Worm (Caenorhabditis elegans) whole organism, L1 larva: ENCODE results near the gene F43G6.16.

ENCODE experiments used
- C16A3.4 ChIP-seq: fragments of 150-350 bp; optimal IDR thresholded peaks from 2 replicates; lab custom pipeline; 2014; ENCODE audit warnings: missing biosample characterization, missing genetic modification characterization
- F16B12.6 ChIP-seq: fragments of 150-350 bp; optimal IDR thresholded peaks from 2 replicates; lab custom pipeline; 2014; ENCODE audit warnings: missing biosample characterization, missing genetic modification characterization
- alr-1 ChIP-seq: fragments of 200-800 bp; sonication (Bioruptor generic); optimal IDR thresholded peaks from 2 replicates; lab custom pipeline; 2018; ENCODE audit warnings: borderline replicate concordance, mild to moderate bottlenecking, missing genetic modification characterization, missing compliant biosample characterization
- ama-1 ChIP-seq: fragments of 150-350 bp; optimal IDR thresholded peaks from 2 replicates; lab custom pipeline; 2014
- blmp-1 ChIP-seq: fragments of 150-350 bp; optimal IDR thresholded peaks from 2 replicates; lab custom pipeline; 2014; ENCODE audit warnings: missing biosample characterization, missing genetic modification characterization
- ceh-63 ChIP-seq: fragments of 200-800 bp; sonication (Bioruptor generic); optimal IDR thresholded peaks from 2 replicates; lab custom pipeline; 2018; ENCODE audit warnings: mild to moderate bottlenecking, missing genetic modification characterization, missing compliant biosample characterization
- ceh-8 ChIP-seq: fragments of 200-800 bp; sonication (Bioruptor generic); optimal IDR thresholded peaks from 2 replicates; lab custom pipeline; 2018; ENCODE audit warnings: mild to moderate bottlenecking, missing genetic modification characterization, moderate library complexity, missing compliant biosample characterization
- ces-1 ChIP-seq: fragments of 150-350 bp; optimal IDR thresholded peaks from 2 replicates; lab custom pipeline; 2014; ENCODE audit warnings: missing biosample characterization, missing genetic modification reagents, missing genetic modification characterization
- dpl-1 ChIP-seq, 3 experiments: fragments of 150-350 bp in 2 of 3; sonication (generic microtip) in 1 of 3; optimal IDR thresholded peaks; 2 replicates each; lab custom pipeline; 2014 to 2017; ENCODE audit warnings: missing biosample characterization in 3 of 3, missing genetic modification characterization in 3 of 3, missing genetic modification reagents in 3 of 3
- efl-1 ChIP-seq, 4 experiments: fragments of 150-350 bp; optimal IDR thresholded peaks in 3 of 4; peaks in 1 of 4; 1 replicate in 1 of 4; 2 replicates in 3 of 4; lab custom pipeline; 2014; ENCODE audit warnings: missing biosample characterization in 2 of 4, missing genetic modification characterization in 2 of 4, missing genetic modification reagents in 2 of 4
- elt-2 ChIP-seq: sonication (generic microtip); optimal IDR thresholded peaks from 2 replicates; lab custom pipeline; 2016; ENCODE audit warnings: missing genetic modification characterization, mild to moderate bottlenecking, inconsistent platforms, missing compliant biosample characterization, missing genetic modification reagents
- elt-3 ChIP-seq, 6 experiments: fragments of 150-350 bp in 1 of 6; sonication (generic microtip); optimal IDR thresholded peaks; 2 replicates each; lab custom pipeline; 2017 to 2018; ENCODE audit warnings: missing biosample characterization in 6 of 6, missing genetic modification characterization in 6 of 6, inconsistent platforms in 1 of 6
- ets-5 ChIP-seq: fragments of 200-800 bp; sonication (Bioruptor generic); IDR thresholded peaks from 2 replicates; pipeline ENCODE4 v1.3.6; 2022; ENCODE audit warnings: missing genetic modification characterization, missing compliant biosample characterization
- fkh-8 ChIP-seq: sonication (generic microtip); optimal IDR thresholded peaks from 2 replicates; lab custom pipeline; 2016; ENCODE audit warnings: mild to moderate bottlenecking, missing genetic modification characterization, missing compliant biosample characterization
- grh-1 ChIP-seq: fragments of 200-800 bp; sonication (Bioruptor generic); IDR thresholded peaks from 2 replicates; pipeline ENCODE4 v1.3.6; 2022; ENCODE audit warnings: missing genetic modification reagents, missing genetic modification characterization, missing compliant biosample characterization
- hlh-17 ChIP-seq: fragments of 200-800 bp; sonication (Bioruptor generic); optimal IDR thresholded peaks from 2 replicates; lab custom pipeline; 2018; ENCODE audit warnings: missing genetic modification characterization, mild to moderate bottlenecking, missing compliant biosample characterization, moderate library complexity, borderline replicate concordance
- hpl-2 ChIP-seq: fragments of 150-350 bp; optimal IDR thresholded peaks from 2 replicates; lab custom pipeline; 2014; ENCODE audit warnings: missing biosample characterization, missing genetic modification reagents, missing genetic modification characterization
- isw-1 ChIP-seq: fragments of 200-800 bp; sonication (Bioruptor generic); IDR thresholded peaks from 2 replicates; pipeline ENCODE4 v1.3.6; 2022; ENCODE audit warnings: missing genetic modification characterization, missing compliant biosample characterization
- jun-1 ChIP-seq: fragments of 150-350 bp; optimal IDR thresholded peaks from 2 replicates; lab custom pipeline; 2014; ENCODE audit warnings: missing biosample characterization, missing genetic modification reagents, missing genetic modification characterization
- lin-13 ChIP-seq: fragments of 150-350 bp; optimal IDR thresholded peaks from 2 replicates; lab custom pipeline; 2014; ENCODE audit warnings: missing biosample characterization, missing genetic modification reagents, missing genetic modification characterization
- lin-14 ChIP-seq: fragments of 200-800 bp; sonication (Bioruptor generic); optimal IDR thresholded peaks from 2 replicates; lab custom pipeline; 2018; ENCODE audit warnings: mild to moderate bottlenecking, missing genetic modification characterization, moderate library complexity, missing compliant biosample characterization
- lin-15B ChIP-seq: fragments of 150-350 bp; sonication (generic microtip); optimal IDR thresholded peaks from 3 replicates; lab custom pipeline; 2014; ENCODE audit warnings: missing biosample characterization, missing genetic modification characterization
- lir-3 ChIP-seq: sonication (generic microtip); optimal IDR thresholded peaks from 2 replicates; lab custom pipeline; 2016; ENCODE audit warnings: mild to moderate bottlenecking, missing genetic modification characterization, moderate library complexity, missing compliant biosample characterization; ENCODE audit not compliant: poor library complexity
- lsy-2 ChIP-seq, 2 experiments: fragments of 150-350 bp; optimal IDR thresholded peaks; 2 replicates each; lab custom pipeline; 2014; ENCODE audit warnings: missing biosample characterization in 2 of 2, missing genetic modification characterization in 2 of 2
- mab-9 ChIP-seq: fragments of 200-800 bp; sonication (Bioruptor generic); IDR thresholded peaks from 2 replicates; pipeline ENCODE4 v1.3.6; 2022; ENCODE audit warnings: missing genetic modification reagents, missing genetic modification characterization, missing compliant biosample characterization
- mdl-1 ChIP-seq, 2 experiments: fragments of 150-350 bp; optimal IDR thresholded peaks; 2 replicates each; lab custom pipeline; 2014 to 2017; ENCODE audit warnings: missing biosample characterization in 2 of 2, missing genetic modification characterization in 2 of 2, inconsistent platforms in 1 of 2
- mep-1 ChIP-seq: fragments of 150-350 bp; optimal IDR thresholded peaks from 2 replicates; lab custom pipeline; 2014; ENCODE audit warnings: missing biosample characterization, missing genetic modification characterization
- nhr-11 ChIP-seq: fragments of 150-350 bp; optimal IDR thresholded peaks from 2 replicates; lab custom pipeline; 2014; ENCODE audit warnings: missing biosample characterization, missing genetic modification characterization
- nhr-20 ChIP-seq: sonication (generic microtip); optimal IDR thresholded peaks from 2 replicates; lab custom pipeline; 2016; ENCODE audit warnings: mild to moderate bottlenecking, missing genetic modification characterization, missing compliant biosample characterization
- nhr-47 ChIP-seq: sonication (generic microtip); optimal IDR thresholded peaks from 2 replicates; lab custom pipeline; 2016; ENCODE audit warnings: mild to moderate bottlenecking, missing genetic modification characterization, moderate library complexity, missing compliant biosample characterization
- nhr-84 ChIP-seq: sonication (generic microtip); optimal IDR thresholded peaks from 2 replicates; lab custom pipeline; 2017; ENCODE audit warnings: missing biosample characterization, missing genetic modification characterization
- pax-3 ChIP-seq: fragments of 200-800 bp; sonication (Bioruptor generic); optimal IDR thresholded peaks from 2 replicates; lab custom pipeline; 2018; ENCODE audit warnings: mild to moderate bottlenecking, missing genetic modification characterization, moderate library complexity, missing compliant biosample characterization
- pqm-1 ChIP-seq: sonication (generic microtip); optimal IDR thresholded peaks from 3 replicates; lab custom pipeline; 2017; ENCODE audit warnings: missing biosample characterization, missing genetic modification characterization
- skn-1 ChIP-seq: fragments of 150-350 bp; optimal IDR thresholded peaks from 2 replicates; lab custom pipeline; 2014; ENCODE audit warnings: missing biosample characterization, missing genetic modification characterization
- snu-23 ChIP-seq: sonication (generic microtip); optimal IDR thresholded peaks from 2 replicates; lab custom pipeline; 2016; ENCODE audit warnings: missing genetic modification characterization, missing compliant biosample characterization
- sox-4 ChIP-seq: sonication (generic microtip); optimal IDR thresholded peaks from 2 replicates; lab custom pipeline; 2016; ENCODE audit warnings: missing genetic modification characterization, missing compliant biosample characterization
- sptf-1 ChIP-seq: fragments of 150-350 bp; optimal IDR thresholded peaks from 2 replicates; lab custom pipeline; 2014; ENCODE audit warnings: missing biosample characterization, missing genetic modification characterization
- swsn-7 ChIP-seq: sonication (generic microtip); optimal IDR thresholded peaks from 2 replicates; lab custom pipeline; 2016; ENCODE audit warnings: missing genetic modification characterization, missing compliant biosample characterization
- tlp-1 ChIP-seq: fragments of 150-350 bp; optimal IDR thresholded peaks from 2 replicates; lab custom pipeline; 2014; ENCODE audit warnings: missing biosample characterization, missing genetic modification characterization
- unc-130 ChIP-seq: fragments of 150-350 bp; optimal IDR thresholded peaks from 2 replicates; lab custom pipeline; 2017; ENCODE audit warnings: missing biosample characterization, missing genetic modification characterization, inconsistent platforms
- unc-98 ChIP-seq: fragments of 200-800 bp; sonication (Bioruptor generic); IDR thresholded peaks from 2 replicates; pipeline ENCODE4 v1.3.6; 2022; ENCODE audit warnings: missing genetic modification characterization, missing compliant biosample characterization
- xbp-1 ChIP-seq: sonication (generic microtip); optimal IDR thresholded peaks from 2 replicates; lab custom pipeline; 2016; ENCODE audit warnings: missing genetic modification characterization, missing compliant biosample characterization
- zag-1 ChIP-seq: fragments of 150-350 bp; optimal IDR thresholded peaks from 2 replicates; lab custom pipeline; 2014; ENCODE audit warnings: missing biosample characterization, missing genetic modification characterization
- zip-4 ChIP-seq: fragments of 200-800 bp; sonication (Bioruptor generic); optimal IDR thresholded peaks from 2 replicates; lab custom pipeline; 2018; ENCODE audit warnings: mild to moderate bottlenecking, missing genetic modification characterization, moderate library complexity, missing compliant biosample characterization
- ztf-4 ChIP-seq: fragments of 150-350 bp; optimal IDR thresholded peaks from 2 replicates; lab custom pipeline; 2014; ENCODE audit warnings: missing biosample characterization, missing genetic modification characterization

F43G6.16 gene

DNA sequence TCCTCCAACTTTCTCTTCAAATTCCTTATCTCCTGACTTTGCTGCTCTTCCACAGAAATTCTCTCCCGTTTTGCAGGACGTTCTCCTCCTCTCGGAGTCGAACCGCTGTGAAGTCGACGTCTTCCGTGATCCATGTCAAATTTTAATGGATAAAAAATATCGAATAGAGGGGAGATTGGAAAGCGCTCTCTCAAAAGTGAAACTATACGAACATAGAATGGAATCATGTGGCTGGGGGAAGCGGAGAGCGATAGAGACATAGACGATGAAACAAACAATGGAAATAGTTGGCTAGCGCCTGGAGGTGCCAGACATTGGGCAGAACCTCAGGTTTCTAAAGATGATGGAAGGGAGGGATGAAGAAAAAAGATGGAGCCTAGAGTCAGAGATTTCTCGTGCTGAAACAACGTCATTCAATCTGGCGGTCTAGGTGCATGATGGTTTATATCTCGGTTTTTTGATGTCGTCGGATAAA lies 31.5 kb upstream of the F43G6.16 start, which contains the start of gene F43G6.8 (continued):
- TF ChIP-seq efl-1 (optimal IDR thresholded peaks at IDR 0.05; lab: Kevin White, UChicago) (peak; percentile 53 to 64), efl-1 (GFP tag; optimal IDR thresholded peaks at IDR 0.05 in 1 of 2; lab: Kevin White, UChicago) (peak; percentile 27 to 92), lsy-2 (tag; optimal IDR thresholded peaks at IDR 0.05; lab: Kevin White, UChicago) (peak; percentile 42 to 72), nhr-47 (tag; lab: Kevin White, UChicago) (peak; percentile 47), lin-13 (peak; percentile 21), isw-1 (GFP tag; lab: Robert Waterston, UW) (0 out of 2 replicates have a peak, but pooled peaks have one; percentile 19), ztf-4 (tag; lab: Kevin White, UChicago) (peak; percentile 2), ceh-63 (GFP tag; lab: Kevin White, UChicago) (no peak), unc-98 (GFP tag; lab: Robert Waterston, UW) (no peak), elt-3 (tag; optimal IDR thresholded peaks at IDR 0.05; lab: Kevin White, UChicago) (peak in 1 of 6 experiments; percentile 30), F16B12.6 (tag; lab: Kevin White, UChicago) (no peak), mab-9 (0 out of 2 replicates have a peak, but pooled peaks have one; percentile 33), hpl-2 (no peak), nhr-11 (tag; lab: Kevin White, UChicago) (peak; percentile 55), dpl-1 (GFP tag; optimal IDR thresholded peaks at IDR 0.05; lab: Kevin White, UChicago) (peak; percentile 12 to 45 (median 35)), swsn-7 (tag; lab: Kevin White, UChicago) (peak; percentile 35), lin-14 (GFP tag; lab: Kevin White, UChicago) (peak; percentile 76), fkh-8 (tag; lab: Kevin White, UChicago) (peak; percentile 75), ama-1 (lab: Kevin White, UChicago) (peak; percentile 52), zag-1 (tag; lab: Kevin White, UChicago) (no peak), alr-1 (tag; lab: Kevin White, UChicago) (no peak), jun-1 (tag; lab: Kevin White, UChicago) (peak; percentile 12), blmp-1 (tag; lab: Kevin White, UChicago) (peak; percentile 97), unc-130 (tag; lab: Kevin White, UChicago) (peak; percentile 58), nhr-20 (peak; percentile 59), skn-1 (tag; lab: Kevin White, UChicago) (peak; percentile 21), sptf-1 (tag; lab: Kevin White, UChicago) (no peak), snu-23 (peak; percentile 62), ets-5 (GFP tag; lab: Robert Waterston, UW) (no peak), xbp-1 (peak; percentile 18), hlh-17 (GFP tag; lab: Kevin White, UChicago) (no peak), pqm-1 (no peak), grh-1 (GFP tag; lab: Robert Waterston, UW) (no peak), sox-4 (no peak), lin-15B (no peak), pax-3 (tag; lab: Kevin White, UChicago) (no peak), mdl-1 (tag; optimal IDR thresholded peaks at IDR 0.05; lab: Kevin White, UChicago) (peak in 1 of 2 experiments; percentile 76), elt-2 (tag; lab: Kevin White, UChicago) (no peak), C16A3.4 (tag; lab: Kevin White, UChicago) (peak; percentile 37)
- TF ChIP-seq, all 84 proteins: peak for 31

DNA sequence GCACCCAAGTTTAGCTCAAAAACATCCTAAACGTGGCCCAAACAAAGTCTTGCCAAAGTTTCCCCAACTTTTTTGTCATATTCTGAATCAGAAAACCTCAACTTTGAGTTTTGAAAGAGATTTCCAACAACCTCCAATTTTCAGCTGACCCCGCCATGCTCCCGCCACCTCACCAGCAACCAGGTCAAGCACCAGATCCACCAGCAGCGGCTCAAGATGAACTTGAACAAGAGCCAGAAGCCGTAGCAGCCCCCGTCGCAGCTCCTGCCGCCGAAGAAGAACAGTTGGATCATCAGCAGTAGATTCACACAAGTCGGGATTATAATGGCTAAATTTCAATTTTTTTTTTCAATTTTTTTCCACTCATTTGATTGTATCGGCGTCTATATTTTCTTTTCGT lies 28.8 kb upstream of the F43G6.16 start:
- TF ChIP-seq ceh-8 (no peak), nhr-84 (tag; lab: Kevin White, UChicago) (no peak), mep-1 (no peak), lir-3 (tag; lab: Kevin White, UChicago) (no peak), tlp-1 (no peak), elt-3 (tag; optimal IDR thresholded peaks at IDR 0.05; lab: Kevin White, UChicago) (no peak), pqm-1 (no peak), ces-1 (GFP tag; lab: Kevin White, UChicago) (no peak), nhr-47 (tag; lab: Kevin White, UChicago) (no peak), ama-1 (lab: Kevin White, UChicago) (no peak), nhr-20 (no peak), grh-1 (GFP tag; lab: Robert Waterston, UW) (no peak), zip-4 (GFP tag; lab: Kevin White, UChicago) (no peak), F16B12.6 (tag; lab: Kevin White, UChicago) (no peak), swsn-7 (tag; lab: Kevin White, UChicago) (no peak)
- TF ChIP-seq, all 84 proteins: peak for 0
